Worm (Caenorhabditis elegans): Measurements from ENCODE around the gene fbxa-174.

ce11 chrV:17566850-17567249, 8.6 kb upstream of the fbxa-174 start, which contains the start of gene C38D9.2:
- TF ChIP-seq elt-3 (tag; optimal IDR thresholded peaks at IDR 0.05) (no peak), tbx-2 (tag; optimal IDR thresholded peaks at IDR 0.05) (no peak)
